Worm (Caenorhabditis elegans): ENCODE measurements around the gene acl-14.

The acl-14 gene

ce11 chrV:9343629-9344624 lies 10.5 kb upstream of the acl-14 start, which contains the start of gene tos-1:
TSS of gene tos-1 (minus strand) at chrV:9344203.
- TF ChIP-seq lsy-2 (tag; optimal IDR thresholded peaks at IDR 0.05) (peak; percentile 89), nhr-237 (tag; optimal IDR thresholded peaks at IDR 0.05) (peak; percentile 98), flh-1 (GFP tag; optimal IDR thresholded peaks at IDR 0.05) (peak; percentile 27), ceh-83 (GFP tag; optimal IDR thresholded peaks at IDR 0.05) (peak; percentile 82), bed-3 (GFP tag; optimal IDR thresholded peaks at IDR 0.05) (peak; percentile 77), elt-1 (tag; optimal IDR thresholded peaks at IDR 0.05; ENCODE audit: borderline replicate concordance, insufficient read depth) (peak; percentile 52), zip-8 (tag; optimal IDR thresholded peaks at IDR 0.05) (no peak), sptf-1 (tag; optimal IDR thresholded peaks at IDR 0.05) (peak; percentile 97), drap-1 (GFP tag; optimal IDR thresholded peaks at IDR 0.05) (peak; percentile 93), unc-62 (GFP tag; optimal IDR thresholded peaks at IDR 0.05) (peak; percentile 94), mab-5 (tag; optimal IDR thresholded peaks at IDR 0.05) (peak; percentile 63), mls-2 (tag; optimal IDR thresholded peaks at IDR 0.05) (peak; percentile 96), ham-2 (GFP tag; optimal IDR thresholded peaks at IDR 0.05) (peak; percentile 96), pha-4 (tag; optimal IDR thresholded peaks at IDR 0.05) (peak; percentile 90), lin-32 (GFP tag; optimal IDR thresholded peaks at IDR 0.05) (peak; percentile 51), lin-13 (tag; optimal IDR thresholded peaks at IDR 0.05) (peak; percentile 98), sem-2 (GFP tag; optimal IDR thresholded peaks at IDR 0.05) (peak; percentile 69), blmp-1 (tag; optimal IDR thresholded peaks at IDR 0.05) (no peak), M03D4.4 (tag; optimal IDR thresholded peaks at IDR 0.05) (peak; percentile 93), ces-1 (GFP tag; optimal IDR thresholded peaks at IDR 0.05) (peak; percentile 92), nhr-2 (tag; optimal IDR thresholded peaks at IDR 0.05) (peak; percentile 52), ceh-43 (GFP tag; optimal IDR thresholded peaks at IDR 0.05) (peak; percentile 92), unc-120 (tag; optimal IDR thresholded peaks at IDR 0.05; ENCODE audit: poor library complexity, severe bottlenecking) (peak; percentile 86), nhr-28 (tag; optimal IDR thresholded peaks at IDR 0.05) (peak; percentile 81), cnd-1 (tag; optimal IDR thresholded peaks at IDR 0.05) (peak; percentile 92), ztf-11 (tag; optimal IDR thresholded peaks at IDR 0.05) (peak; percentile 96), nhr-12 (tag; optimal IDR thresholded peaks at IDR 0.05) (peak; percentile 93), unc-39 (tag; optimal IDR thresholded peaks at IDR 0.05) (peak; percentile 93), snpc-4 (tag; optimal IDR thresholded peaks at IDR 0.05) (no peak), nhr-76 (tag; optimal IDR thresholded peaks at IDR 0.05) (no peak), tbx-8 (GFP tag; optimal IDR thresholded peaks at IDR 0.05) (peak; percentile 45), elt-3 (tag; optimal IDR thresholded peaks at IDR 0.05) (peak; percentile 74), hlh-1 (tag; optimal IDR thresholded peaks at IDR 0.05) (peak; percentile 57), ceh-39 (tag; optimal IDR thresholded peaks at IDR 0.05) (peak; percentile 100), mep-1 (tag; optimal IDR thresholded peaks at IDR 0.05) (peak; percentile 99)

DNA sequence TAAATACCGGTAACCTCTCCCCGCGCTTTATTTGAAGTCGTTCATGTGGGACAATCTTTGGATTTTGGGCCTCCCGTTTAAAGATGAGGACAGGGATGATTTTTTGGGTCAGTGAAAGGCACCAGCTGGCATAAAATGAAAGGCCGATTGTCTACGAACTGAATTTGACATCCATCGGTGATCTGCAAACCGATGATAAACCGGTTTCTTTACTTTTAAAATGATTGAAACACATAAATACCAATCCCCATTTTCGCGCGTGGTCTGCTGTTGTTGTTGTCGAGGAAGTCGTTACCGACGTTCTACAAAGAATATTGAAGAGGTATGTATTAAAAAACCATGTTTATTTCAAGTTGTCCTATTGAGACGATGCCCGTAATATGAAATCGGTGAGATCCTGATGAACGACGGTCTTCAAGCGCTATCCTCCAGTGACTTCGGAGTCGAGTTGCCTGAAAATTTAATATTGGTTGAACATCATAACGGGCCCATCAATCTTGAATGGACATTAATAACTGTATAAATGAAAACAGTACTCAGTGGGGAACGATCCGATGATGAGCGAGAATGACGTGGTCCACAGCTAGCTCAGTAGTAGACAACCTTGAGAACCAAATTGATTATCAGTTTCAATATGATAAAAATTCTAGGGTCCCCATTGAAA lies 9.7 kb upstream of the acl-14 start:
- no peak for TF ChIP-seq drap-1 (GFP tag; optimal IDR thresholded peaks at IDR 0.05)
- no peak for TF ChIP-seq M03D4.4 (tag; optimal IDR thresholded peaks at IDR 0.05)
- no peak for TF ChIP-seq flh-1 (GFP tag; optimal IDR thresholded peaks at IDR 0.05)
- TF ChIP-seq lsy-2 (tag; optimal IDR thresholded peaks at IDR 0.05): no peak
- TF ChIP-seq ham-2 (GFP tag; optimal IDR thresholded peaks at IDR 0.05): no peak
- no peak for TF ChIP-seq bed-3 (GFP tag; optimal IDR thresholded peaks at IDR 0.05)
- TF ChIP-seq ceh-43 (GFP tag; optimal IDR thresholded peaks at IDR 0.05): no peak
- TF ChIP-seq pha-4 (tag; optimal IDR thresholded peaks at IDR 0.05): no peak
- no peak for TF ChIP-seq zip-8 (tag; optimal IDR thresholded peaks at IDR 0.05)
- no peak for TF ChIP-seq ztf-11 (tag; optimal IDR thresholded peaks at IDR 0.05)
- TF ChIP-seq unc-62 (GFP tag; optimal IDR thresholded peaks at IDR 0.05): no peak
- no peak for TF ChIP-seq sptf-1 (tag; optimal IDR thresholded peaks at IDR 0.05)
